Fruit fly (Drosophila melanogaster) whole organism, prepupa: ENCODE measurements around the gene Hsp60C.

Source experiments
- Blimp-1 ChIP-seq: fragments of 200-800 bp; sonication (Bioruptor generic); optimal IDR thresholded peaks from 3 replicates; lab custom pipeline; 2017; ENCODE audit warnings: missing biosample characterization, missing genetic modification characterization, mild to moderate bottlenecking, moderate library complexity, missing genetic modification reagents
- CG10631 ChIP-seq: fragments of 200-800 bp; sonication (Bioruptor generic); optimal IDR thresholded peaks from 2 replicates; lab custom pipeline; 2016; ENCODE audit warnings: missing biosample characterization, missing genetic modification characterization
- CG10669 ChIP-seq: fragments of 200-800 bp; sonication (Bioruptor generic); optimal IDR thresholded peaks from 3 replicates; lab custom pipeline; 2018; ENCODE audit warnings: missing biosample characterization, mild to moderate bottlenecking, missing genetic modification characterization, moderate library complexity
- CG11294 ChIP-seq: fragments of 200-800 bp; sonication (Bioruptor generic); IDR thresholded peaks from 2 replicates; pipeline ENCODE4 v1.3.6; 2022; ENCODE audit warnings: missing biosample characterization, missing genetic modification characterization
- CG11762 ChIP-seq: fragments of 200-800 bp; sonication (Bioruptor generic); optimal IDR thresholded peaks from 3 replicates; lab custom pipeline; 2016; ENCODE audit warnings: missing biosample characterization, missing genetic modification characterization; ENCODE audit not compliant: insufficient read depth
- CG11902 ChIP-seq: fragments of 200-800 bp; sonication (Bioruptor generic); optimal IDR thresholded peaks from 3 replicates; lab custom pipeline; 2016; ENCODE audit warnings: missing biosample characterization, missing genetic modification characterization
- CG15336 ChIP-seq: fragments of 200-800 bp; sonication (Bioruptor generic); IDR thresholded peaks from 2 replicates; pipeline ENCODE4 v1.3.6; 2022; ENCODE audit warnings: missing biosample characterization, missing genetic modification characterization
- CG1621 ChIP-seq: fragments of 200-800 bp; sonication (Bioruptor generic); optimal IDR thresholded peaks from 3 replicates; lab custom pipeline; 2018; ENCODE audit warnings: missing biosample characterization, mild to moderate bottlenecking, missing genetic modification characterization
- CG16779 ChIP-seq: fragments of 200-800 bp; sonication (Bioruptor generic); optimal IDR thresholded peaks from 3 replicates; lab custom pipeline; 2017; ENCODE audit warnings: missing biosample characterization, mild to moderate bottlenecking, missing genetic modification characterization
- CG3032 ChIP-seq: fragments of 200-800 bp; optimal IDR thresholded peaks from 2 replicates; lab custom pipeline; 2019; ENCODE audit warnings: missing biosample characterization, mild to moderate bottlenecking, missing genetic modification characterization, moderate library complexity
- CG31627 ChIP-seq: fragments of 200-800 bp; sonication (Bioruptor generic); optimal IDR thresholded peaks from 3 replicates; lab custom pipeline; 2016; ENCODE audit warnings: missing biosample characterization, missing genetic modification characterization
- CG34406 ChIP-seq: fragments of 200-800 bp; sonication (Bioruptor generic); optimal IDR thresholded peaks from 3 replicates; lab custom pipeline; 2016; ENCODE audit warnings: missing biosample characterization, missing genetic modification characterization
- CG3919 ChIP-seq: fragments of 200-800 bp; sonication (Bioruptor generic); optimal IDR thresholded peaks from 3 replicates; lab custom pipeline; 2016; ENCODE audit warnings: missing biosample characterization, missing genetic modification characterization
- CG4318 ChIP-seq: fragments of 200-800 bp; sonication (Bioruptor generic); optimal IDR thresholded peaks from 3 replicates; lab custom pipeline; 2017; ENCODE audit warnings: missing biosample characterization, mild to moderate bottlenecking, missing genetic modification characterization
- CG6163 ChIP-seq: fragments of 200-800 bp; sonication (Bioruptor generic); IDR thresholded peaks from 3 replicates; pipeline ENCODE4 v1.3.6; 2022; ENCODE audit warnings: missing biosample characterization, missing genetic modification characterization
- CG6276 ChIP-seq: fragments of 200-800 bp; sonication (Bioruptor generic); optimal IDR thresholded peaks from 2 replicates; lab custom pipeline; 2017; ENCODE audit warnings: missing biosample characterization, mild to moderate bottlenecking, missing genetic modification characterization
- CG6792 ChIP-seq: fragments of 200-800 bp; sonication (Bioruptor generic); optimal IDR thresholded peaks from 3 replicates; lab custom pipeline; 2016; ENCODE audit warnings: missing biosample characterization, missing genetic modification characterization
- CG6808 ChIP-seq: fragments of 200-800 bp; sonication (Bioruptor generic); optimal IDR thresholded peaks from 3 replicates; lab custom pipeline; 2017; ENCODE audit warnings: missing biosample characterization, missing genetic modification characterization, mild to moderate bottlenecking, moderate library complexity, missing genetic modification reagents
- CG6854 ChIP-seq: fragments of 200-800 bp; sonication (Bioruptor generic); optimal IDR thresholded peaks from 2 replicates; lab custom pipeline; 2017; ENCODE audit warnings: missing biosample characterization, mild to moderate bottlenecking, missing genetic modification characterization
- CG7368 ChIP-seq: fragments of 200-800 bp; sonication (Bioruptor generic); optimal IDR thresholded peaks from 3 replicates; lab custom pipeline; 2016; ENCODE audit warnings: missing biosample characterization, missing genetic modification characterization
- CG8119 ChIP-seq: fragments of 200-800 bp; sonication (Bioruptor generic); IDR thresholded peaks from 3 replicates; pipeline ENCODE4 v1.3.6; 2022; ENCODE audit warnings: missing biosample characterization, missing genetic modification characterization
- CG8319 ChIP-seq: fragments of 200-800 bp; sonication (Bioruptor generic); optimal IDR thresholded peaks from 3 replicates; lab custom pipeline; 2016; ENCODE audit warnings: missing biosample characterization, missing genetic modification characterization
- CG8632 ChIP-seq: fragments of 200-800 bp; sonication (Bioruptor generic); optimal IDR thresholded peaks from 3 replicates; lab custom pipeline; 2016; ENCODE audit warnings: missing biosample characterization, missing genetic modification characterization
- CG9139 ChIP-seq: fragments of 200-800 bp; sonication (Bioruptor generic); optimal IDR thresholded peaks from 3 replicates; lab custom pipeline; 2017; ENCODE audit warnings: missing biosample characterization, mild to moderate bottlenecking, missing genetic modification characterization
- Eip75B ChIP-seq: fragments of 200-800 bp; sonication (Bioruptor generic); optimal IDR thresholded peaks from 3 replicates; lab custom pipeline; 2016; ENCODE audit warnings: missing biosample characterization, missing genetic modification characterization
- Eip78C ChIP-seq: fragments of 200-800 bp; sonication (Bioruptor generic); peaks from one replicate; lab custom pipeline; 2016; ENCODE audit warnings: missing biosample characterization, missing genetic modification characterization
- Eip93F ChIP-seq: fragments of 200-800 bp; sonication (Bioruptor generic); optimal IDR thresholded peaks from 2 replicates; lab custom pipeline; 2016; ENCODE audit warnings: missing biosample characterization, mild to moderate bottlenecking, missing genetic modification characterization
- Ets21C ChIP-seq: fragments of 200-800 bp; sonication (Bioruptor generic); optimal IDR thresholded peaks from 3 replicates; lab custom pipeline; 2016; ENCODE audit warnings: missing biosample characterization, missing genetic modification characterization
- Gug ChIP-seq: fragments of 200-800 bp; sonication (Bioruptor generic); IDR thresholded peaks from 2 replicates; pipeline ENCODE4 v1.3.6; 2022; ENCODE audit warnings: missing biosample characterization, missing genetic modification characterization
- Hr38 ChIP-seq: sonication (Bioruptor generic); optimal IDR thresholded peaks from 2 replicates; lab custom pipeline; 2016; ENCODE audit warnings: missing biosample characterization, missing genetic modification characterization
- Hr39 ChIP-seq: fragments of 200-800 bp; sonication (Bioruptor generic); optimal IDR thresholded peaks from 2 replicates; lab custom pipeline; 2016; ENCODE audit warnings: missing biosample characterization, missing genetic modification characterization
- Hr4 ChIP-seq: fragments of 200-800 bp; sonication (Bioruptor generic); optimal IDR thresholded peaks from 3 replicates; lab custom pipeline; 2016; ENCODE audit warnings: missing biosample characterization, missing genetic modification characterization
- Lpt ChIP-seq: fragments of 200-800 bp; sonication (Bioruptor generic); optimal IDR thresholded peaks from 3 replicates; lab custom pipeline; 2016; ENCODE audit warnings: missing biosample characterization, missing genetic modification characterization
- Met ChIP-seq: fragments of 200-800 bp; sonication (Bioruptor generic); optimal IDR thresholded peaks from 3 replicates; lab custom pipeline; 2016; ENCODE audit warnings: missing biosample characterization, missing genetic modification characterization
- OdsH ChIP-seq: fragments of 200-800 bp; sonication (Bioruptor generic); optimal IDR thresholded peaks from 3 replicates; lab custom pipeline; 2016; ENCODE audit warnings: missing biosample characterization, missing genetic modification characterization
- Sox14 ChIP-seq: fragments of 200-800 bp; sonication (Bioruptor generic); optimal IDR thresholded peaks from 3 replicates; lab custom pipeline; 2016; ENCODE audit warnings: missing biosample characterization, missing genetic modification characterization
- Sox15 ChIP-seq: fragments of 200-800 bp; sonication (Bioruptor generic); optimal IDR thresholded peaks from 3 replicates; lab custom pipeline; 2016; ENCODE audit warnings: missing biosample characterization, missing genetic modification characterization
- achi ChIP-seq: fragments of 200-800 bp; sonication (Bioruptor generic); optimal IDR thresholded peaks from 3 replicates; lab custom pipeline; 2016; ENCODE audit warnings: missing biosample characterization, missing genetic modification characterization
- acj6 ChIP-seq: fragments of 200-800 bp; sonication (Bioruptor generic); optimal IDR thresholded peaks from 3 replicates; lab custom pipeline; 2016; ENCODE audit warnings: missing biosample characterization, missing genetic modification characterization
- cyc ChIP-seq: fragments of 200-800 bp; sonication (Bioruptor generic); optimal IDR thresholded peaks from 3 replicates; lab custom pipeline; 2016; ENCODE audit warnings: missing biosample characterization, missing genetic modification characterization
- dsx ChIP-seq: fragments of 200-800 bp; optimal IDR thresholded peaks from 3 replicates; lab custom pipeline; 2019; ENCODE audit warnings: missing biosample characterization, mild to moderate bottlenecking, missing genetic modification characterization, moderate library complexity; ENCODE audit not compliant: poor library complexity, severe bottlenecking
- eg ChIP-seq: fragments of 200-800 bp; sonication (Bioruptor generic); IDR thresholded peaks from 3 replicates; pipeline ENCODE4 v1.3.6; 2022; ENCODE audit warnings: missing biosample characterization, missing genetic modification characterization
- esn ChIP-seq: fragments of 200-800 bp; sonication (Bioruptor generic); optimal IDR thresholded peaks from 2 replicates; lab custom pipeline; 2016; ENCODE audit warnings: missing biosample characterization, mild to moderate bottlenecking, missing genetic modification characterization, moderate library complexity
- fd59A ChIP-seq: fragments of 200-800 bp; sonication (Bioruptor generic); optimal IDR thresholded peaks from 2 replicates; lab custom pipeline; 2017; ENCODE audit warnings: missing biosample characterization, mild to moderate bottlenecking, missing genetic modification characterization, missing genetic modification reagents
- fd85E ChIP-seq: fragments of 200-800 bp; sonication (Bioruptor generic); optimal IDR thresholded peaks from 3 replicates; lab custom pipeline; 2016; ENCODE audit warnings: missing biosample characterization, missing genetic modification characterization
- lz ChIP-seq: fragments of 200-800 bp; sonication (Bioruptor generic); optimal IDR thresholded peaks from 3 replicates; lab custom pipeline; 2016; ENCODE audit warnings: missing biosample characterization, missing genetic modification characterization
- net ChIP-seq: fragments of 200-800 bp; sonication (Bioruptor generic); optimal IDR thresholded peaks from 3 replicates; lab custom pipeline; 2016; ENCODE audit warnings: missing biosample characterization, missing genetic modification characterization
- spab ChIP-seq: fragments of 200-800 bp; sonication (Bioruptor generic); optimal IDR thresholded peaks from 2 replicates; lab custom pipeline; 2017; ENCODE audit warnings: missing biosample characterization, mild to moderate bottlenecking, missing genetic modification characterization, missing genetic modification reagents
- ss ChIP-seq, 2 experiments: fragments of 200-800 bp; sonication (Bioruptor generic); optimal IDR thresholded peaks; 2 replicates in 1 of 2; 3 replicates in 1 of 2; lab custom pipeline; 2017 to 2018; ENCODE audit warnings: mild to moderate bottlenecking in 2 of 2, missing biosample characterization in 2 of 2, missing genetic modification characterization in 2 of 2, moderate library complexity in 1 of 2
- svp ChIP-seq: fragments of 200-800 bp; sonication (Bioruptor generic); peaks from one replicate; lab custom pipeline; 2016; ENCODE audit warnings: missing biosample characterization, missing genetic modification characterization
- topi ChIP-seq: fragments of 200-800 bp; sonication (Bioruptor generic); optimal IDR thresholded peaks from 3 replicates; lab custom pipeline; 2016; ENCODE audit warnings: missing biosample characterization, missing genetic modification characterization
- vri ChIP-seq: fragments of 200-800 bp; sonication (Bioruptor generic); optimal IDR thresholded peaks from 3 replicates; lab custom pipeline; 2016; ENCODE audit warnings: missing biosample characterization, mild to moderate bottlenecking, missing genetic modification characterization

Gene Hsp60C

DNA sequence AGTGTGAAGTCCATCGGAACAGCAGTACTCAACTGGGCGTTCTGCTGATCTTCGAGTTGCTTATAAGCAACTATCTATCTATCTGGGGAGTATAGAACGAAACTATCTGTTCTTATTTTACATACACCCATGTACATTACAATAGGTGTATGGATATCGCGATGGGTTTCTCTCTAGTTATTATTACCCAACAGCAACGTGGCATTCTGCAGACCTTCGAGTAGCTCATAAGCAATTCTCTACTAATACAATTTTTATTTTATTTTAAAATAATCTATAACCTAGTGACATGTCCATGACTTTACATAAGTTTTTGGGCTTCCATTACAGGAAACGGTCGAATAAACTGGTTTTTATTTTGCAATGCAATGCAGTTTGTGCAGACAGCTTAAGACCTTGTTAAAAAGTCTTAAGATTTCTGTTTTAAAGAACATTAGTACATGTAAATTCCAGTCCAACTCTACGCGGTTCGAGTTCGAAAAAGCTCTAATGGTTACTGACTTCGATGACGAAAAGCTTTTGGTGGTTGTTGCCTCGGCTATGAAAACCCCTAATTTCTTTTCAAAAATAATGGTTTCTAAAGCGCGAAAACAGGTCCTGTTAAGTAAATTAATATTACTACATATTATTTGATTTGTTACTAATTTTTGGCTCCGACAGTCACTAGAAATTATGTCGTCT lies 38.8 kb upstream of the Hsp60C start, which contains the start of gene Cyp6a16:
TSS of gene Cyp6a16 (minus strand) at position 36 of the 681 bp plus-strand sequence.
- peak; percentile 34 for TF ChIP-seq acj6 (GFP tag; lab: Kevin White, UChicago)
- TF ChIP-seq Blimp-1 (GFP tag; lab: Kevin White, UChicago): no peak
- TF ChIP-seq Hr39 (GFP tag; lab: Kevin White, UChicago): no peak
- no peak for TF ChIP-seq cyc
- no peak for TF ChIP-seq CG31627 (GFP tag; lab: Kevin White, UChicago)
- peak; percentile 22 for TF ChIP-seq CG6792 (GFP tag; lab: Kevin White, UChicago)
- TF ChIP-seq CG7368: no peak
- peak; percentile 65 for TF ChIP-seq dsx (GFP tag; lab: Kevin White, UChicago)
- TF ChIP-seq CG11294 (GFP tag; lab: Robert Waterston, UW): peak; percentile 76
- TF ChIP-seq CG6163: peak; percentile 88
- no peak for TF ChIP-seq CG8632
- TF ChIP-seq vri (GFP tag; lab: Kevin White, UChicago): no peak
- TF ChIP-seq CG15336 (GFP tag; lab: Robert Waterston, UW): peak; percentile 81
- TF ChIP-seq spab (GFP tag; lab: Kevin White, UChicago): peak; percentile 66
- TF ChIP-seq Eip75B (GFP tag; lab: Kevin White, UChicago): no peak
- peak; percentile 45 for TF ChIP-seq CG9139 (GFP tag; lab: Kevin White, UChicago)
- TF ChIP-seq Ets21C (GFP tag; lab: Kevin White, UChicago): no peak
- TF ChIP-seq esn: no peak
- TF ChIP-seq CG4318 (GFP tag; lab: Kevin White, UChicago): peak; percentile 46
- TF ChIP-seq Hr38 (GFP tag; lab: Kevin White, UChicago): no peak
- peak; percentile 30 for TF ChIP-seq svp
- peak; percentile 60 for TF ChIP-seq net (GFP tag; lab: Kevin White, UChicago)
- peak; percentile 61 for TF ChIP-seq Gug (GFP tag; lab: Robert Waterston, UW)
- no peak for TF ChIP-seq Met
- TF ChIP-seq Sox14 (GFP tag; lab: Kevin White, UChicago): peak; percentile 44
- no peak for TF ChIP-seq fd59A (GFP tag; lab: Kevin White, UChicago)
- peak; percentile 54 for TF ChIP-seq achi (GFP tag; lab: Kevin White, UChicago)
- no peak for TF ChIP-seq lz (GFP tag; lab: Kevin White, UChicago)
- TF ChIP-seq CG10631 (GFP tag; lab: Kevin White, UChicago): peak; percentile 54
- TF ChIP-seq CG6276: peak; percentile 69
- peak; percentile 65 for TF ChIP-seq OdsH (GFP tag; lab: Kevin White, UChicago)
- peak; percentile 31 for TF ChIP-seq topi (GFP tag; lab: Kevin White, UChicago)
- peak; percentile 71 for TF ChIP-seq CG10669 (GFP tag; lab: Kevin White, UChicago)
- TF ChIP-seq Hr4 (GFP tag; lab: Kevin White, UChicago): peak; percentile 26
- TF ChIP-seq Sox15 (GFP tag; lab: Kevin White, UChicago): no peak
- TF ChIP-seq ss (GFP tag; optimal IDR thresholded peaks at IDR 0.05; lab: Kevin White, UChicago): peak; percentile 44 to 68
- no peak for TF ChIP-seq CG6854 (GFP tag; lab: Kevin White, UChicago)
- TF ChIP-seq CG6808: peak; percentile 34
- peak; percentile 60 for TF ChIP-seq CG1621 (tag; lab: Kevin White, UChicago)
- no peak for TF ChIP-seq CG11902 (GFP tag; lab: Kevin White, UChicago)
- peak; percentile 12 for TF ChIP-seq CG8319
- peak; percentile 51; the same call in 2 of the 3 replicates for TF ChIP-seq CG8119
- no peak for TF ChIP-seq fd85E (GFP tag; lab: Kevin White, UChicago)
- TF ChIP-seq Eip93F (GFP tag; lab: Kevin White, UChicago): no peak
- TF ChIP-seq Lpt (GFP tag; lab: Kevin White, UChicago): peak; percentile 66
- peak; percentile 65 for TF ChIP-seq CG3032 (tag; lab: Kevin White, UChicago)
- TF ChIP-seq CG11762 (GFP tag; lab: Kevin White, UChicago): peak; percentile 54
- TF ChIP-seq eg: peak; percentile 88
- TF ChIP-seq Eip78C (GFP tag; lab: Kevin White, UChicago): peak; percentile 89
- TF ChIP-seq CG34406 (GFP tag; lab: Kevin White, UChicago): peak; percentile 11
- peak; percentile 75 for TF ChIP-seq CG3919 (GFP tag; lab: Kevin White, UChicago)
- no peak for TF ChIP-seq CG16779 (tag; lab: Kevin White, UChicago)
